Worm (Caenorhabditis elegans): ENCODE measurements around the gene tsct-1.

ce11 chrX:12404729-12405128 lies 29.2 kb upstream of the tsct-1 start:
- TF ChIP-seq him-1 (tag; optimal IDR thresholded peaks at IDR 0.05) (no peak), W03F9.2 (tag; optimal IDR thresholded peaks at IDR 0.05) (no peak)

Data from whole organism, L4/young adult.